Fruit fly (Drosophila melanogaster): Measurements from ENCODE around the gene Cog8.

Cog8 gene

dm6 chr2L:11519532-11519931, 20.8 kb upstream of the Cog8 start, which contains the start of gene CG14929:
CG14929 (plus strand) TSS chr2L:11519832.
- TF ChIP-seq Ets21C (GFP tag; optimal IDR thresholded peaks at IDR 0.05) (no peak), CG11294 (GFP tag; IDR thresholded peaks at IDR 0.05) (no peak), acj6 (GFP tag; optimal IDR thresholded peaks at IDR 0.05) (no peak), CG16779 (tag; optimal IDR thresholded peaks at IDR 0.05) (no peak), net (GFP tag; optimal IDR thresholded peaks at IDR 0.05) (no peak), CG8319 (GFP tag; optimal IDR thresholded peaks at IDR 0.05) (no peak), CG8632 (GFP tag; optimal IDR thresholded peaks at IDR 0.05) (no peak), Eip78C (GFP tag) (no peak), CG11762 (GFP tag; optimal IDR thresholded peaks at IDR 0.05; ENCODE audit: insufficient read depth) (no peak), ss (GFP tag; optimal IDR thresholded peaks at IDR 0.05) (no peak), lz (GFP tag; optimal IDR thresholded peaks at IDR 0.05) (no peak), Eip93F (GFP tag; optimal IDR thresholded peaks at IDR 0.05) (no peak), topi (GFP tag; optimal IDR thresholded peaks at IDR 0.05) (no peak), svp (GFP tag) (no peak), CG4318 (GFP tag; optimal IDR thresholded peaks at IDR 0.05) (no peak)

dm6 chr2L:11516526-11517441, 18.0 kb upstream of the Cog8 start, which contains the start of the genes Dlg5 and CG4970:
Dlg5 (minus strand) TSS chr2L:11517081.
CG4970 (plus strand) TSS chr2L:11517391.
- TF ChIP-seq fd59A (GFP tag; optimal IDR thresholded peaks at IDR 0.05) (no peak), CG6276 (GFP tag; optimal IDR thresholded peaks at IDR 0.05) (no peak), OdsH (GFP tag; optimal IDR thresholded peaks at IDR 0.05) (no peak), CG10631 (GFP tag; optimal IDR thresholded peaks at IDR 0.05) (no peak), salr (GFP tag; optimal IDR thresholded peaks at IDR 0.05) (no peak), Eip78C (GFP tag) (peak; percentile 66), lz (GFP tag; optimal IDR thresholded peaks at IDR 0.05) (no peak), achi (GFP tag; optimal IDR thresholded peaks at IDR 0.05) (no peak), Hr39 (GFP tag; optimal IDR thresholded peaks at IDR 0.05) (no peak), Sox15 (GFP tag; optimal IDR thresholded peaks at IDR 0.05) (no peak), CG16779 (tag; optimal IDR thresholded peaks at IDR 0.05) (peak; percentile 64), Eip93F (GFP tag; optimal IDR thresholded peaks at IDR 0.05) (no peak), fd85E (GFP tag; optimal IDR thresholded peaks at IDR 0.05) (no peak), CG4318 (GFP tag; optimal IDR thresholded peaks at IDR 0.05) (no peak), svp (GFP tag) (no peak), CG6792 (GFP tag; optimal IDR thresholded peaks at IDR 0.05) (no peak), CG9139 (GFP tag; optimal IDR thresholded peaks at IDR 0.05) (no peak), esn (GFP tag; optimal IDR thresholded peaks at IDR 0.05) (no peak), CG8119 (GFP tag; IDR thresholded peaks at IDR 0.05) (0 out of 3 replicates have a peak, but pooled peaks have one; percentile 16), CG8632 (GFP tag; optimal IDR thresholded peaks at IDR 0.05) (no peak), CG32006 (GFP tag; optimal IDR thresholded peaks at IDR 0.05) (no peak), acj6 (GFP tag; optimal IDR thresholded peaks at IDR 0.05) (no peak), CG11294 (GFP tag; IDR thresholded peaks at IDR 0.05) (no peak), Ets96B (tag; optimal IDR thresholded peaks at IDR 0.05) (no peak), CG31627 (GFP tag; optimal IDR thresholded peaks at IDR 0.05) (no peak), CG11902 (GFP tag; optimal IDR thresholded peaks at IDR 0.05) (no peak), eg (GFP tag; IDR thresholded peaks at IDR 0.05) (peak; percentile 35; the same call in 1 of the 3 replicates), Lpt (GFP tag; optimal IDR thresholded peaks at IDR 0.05) (no peak), cyc (GFP tag; optimal IDR thresholded peaks at IDR 0.05) (no peak), CG11762 (GFP tag; optimal IDR thresholded peaks at IDR 0.05; ENCODE audit: insufficient read depth) (no peak), Sox102F (GFP tag; optimal IDR thresholded peaks at IDR 0.05) (no peak), fkh (GFP tag; optimal IDR thresholded peaks at IDR 0.05) (no peak), vri (GFP tag; optimal IDR thresholded peaks at IDR 0.05) (peak; percentile 2), Hr4 (GFP tag; optimal IDR thresholded peaks at IDR 0.05) (no peak), CG8319 (GFP tag; optimal IDR thresholded peaks at IDR 0.05) (no peak), CG34406 (GFP tag; optimal IDR thresholded peaks at IDR 0.05) (peak; percentile 19), CG6854 (GFP tag; optimal IDR thresholded peaks at IDR 0.05) (peak; percentile 80), Met (GFP tag; optimal IDR thresholded peaks at IDR 0.05) (no peak), CG3032 (tag; optimal IDR thresholded peaks at IDR 0.05) (no peak), Hr38 (GFP tag; optimal IDR thresholded peaks at IDR 0.05) (no peak), dac (GFP tag; optimal IDR thresholded peaks at IDR 0.05) (no peak), pdm3 (GFP tag; optimal IDR thresholded peaks at IDR 0.05) (no peak), spab (GFP tag; optimal IDR thresholded peaks at IDR 0.05) (no peak)
